Fruit fly (Drosophila melanogaster) whole organism, pupa: ENCODE measurements around the gene JMJD5.

Source experiments
- CG10348 ChIP-seq: fragments of 200-800 bp; sonication (Bioruptor generic); IDR thresholded peaks from 2 replicates; pipeline ENCODE4 v1.3.6; 2022; ENCODE audit warnings: missing biosample characterization, missing genetic modification characterization
- CG13204 ChIP-seq: fragments of 200-800 bp; sonication (Bioruptor generic); optimal IDR thresholded peaks from 2 replicates; lab custom pipeline; 2018; ENCODE audit warnings: missing biosample characterization, mild to moderate bottlenecking, missing genetic modification characterization, moderate library complexity
- CG14655 ChIP-seq: fragments of 200-800 bp; sonication (Bioruptor generic); optimal IDR thresholded peaks from 3 replicates; lab custom pipeline; 2017; ENCODE audit warnings: mild to moderate bottlenecking, missing biosample characterization, missing genetic modification reagents, missing genetic modification characterization
- EcR ChIP-seq: fragments of 200-800 bp; sonication (Bioruptor generic); optimal IDR thresholded peaks from 3 replicates; lab custom pipeline; 2019; ENCODE audit warnings: missing biosample characterization, missing genetic modification characterization, mild to moderate bottlenecking, moderate library complexity, missing genetic modification reagents
- Ets98B ChIP-seq: fragments of 200-800 bp; sonication (Bioruptor generic); IDR thresholded peaks from 2 replicates; pipeline ENCODE4 v1.3.6; 2022; ENCODE audit warnings: missing biosample characterization, missing genetic modification characterization
- Snoo ChIP-seq: fragments of 200-800 bp; sonication (Bioruptor generic); optimal IDR thresholded peaks from 3 replicates; lab custom pipeline; 2017; ENCODE audit warnings: missing biosample characterization, mild to moderate bottlenecking, missing genetic modification characterization, inconsistent platforms
- fd96Ca ChIP-seq: fragments of 200-800 bp; sonication (Bioruptor generic); IDR thresholded peaks from 3 replicates; pipeline ENCODE4 v1.3.6; 2022; ENCODE audit warnings: missing biosample characterization, missing genetic modification characterization

DNA sequence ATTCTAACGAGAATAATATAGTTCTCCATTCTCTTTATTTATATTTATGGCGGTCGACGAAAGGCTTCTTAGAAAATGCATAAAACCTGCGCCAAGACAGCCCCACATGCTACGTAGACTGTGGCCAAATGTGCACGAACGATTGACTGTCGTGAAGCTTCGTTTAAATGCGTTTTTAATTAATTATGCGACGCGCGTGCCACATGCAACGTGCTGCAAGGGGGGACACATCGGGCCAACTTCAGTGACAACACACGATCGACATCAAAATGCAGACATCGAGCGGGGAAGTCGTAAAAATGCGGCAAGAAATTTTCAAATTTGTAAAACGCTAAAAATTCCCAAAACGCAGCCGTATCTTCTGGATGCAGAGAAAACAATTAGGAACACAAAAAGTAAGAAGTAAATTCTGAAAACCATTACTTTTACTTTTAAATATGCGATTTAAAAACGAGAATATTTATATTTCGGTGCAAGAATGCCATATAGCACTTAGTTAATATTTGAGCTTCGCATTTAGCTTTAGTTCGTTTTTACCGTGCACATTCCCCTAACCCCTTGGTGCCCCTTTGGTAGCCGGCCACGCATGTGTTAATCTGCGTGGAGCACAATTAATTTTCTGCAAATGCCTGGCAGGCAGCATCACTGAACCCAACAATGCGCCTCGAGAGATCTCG, 41.2 kb downstream of the JMJD5 start:
- peak; percentile 58 for TF ChIP-seq Snoo (tag; lab: Kevin White, UChicago)
- TF ChIP-seq CG10348: no peak
- peak; percentile 71 for TF ChIP-seq CG14655 (GFP tag; lab: Kevin White, UChicago)
- peak; percentile 63 for TF ChIP-seq Ets98B (GFP tag; lab: Robert Waterston, UW)
- TF ChIP-seq EcR: no peak
- TF ChIP-seq fd96Ca: 0 out of 3 replicates have a peak, but pooled peaks have one; percentile 7
- TF ChIP-seq CG13204 (GFP tag; lab: Kevin White, UChicago): no peak
